Fruit fly (Drosophila melanogaster) ovary, adult (tissue): Measurements from ENCODE around the gene RpL14.

Source experiments
- CG17801 ChIP-seq: fragments of 200-800 bp; optimal IDR thresholded peaks from 2 replicates; lab custom pipeline; 2019; ENCODE audit warnings: missing biosample characterization, mild to moderate bottlenecking, missing genetic modification characterization, moderate library complexity; ENCODE audit not compliant: partially characterized antibody

The RpL14 gene

DNA sequence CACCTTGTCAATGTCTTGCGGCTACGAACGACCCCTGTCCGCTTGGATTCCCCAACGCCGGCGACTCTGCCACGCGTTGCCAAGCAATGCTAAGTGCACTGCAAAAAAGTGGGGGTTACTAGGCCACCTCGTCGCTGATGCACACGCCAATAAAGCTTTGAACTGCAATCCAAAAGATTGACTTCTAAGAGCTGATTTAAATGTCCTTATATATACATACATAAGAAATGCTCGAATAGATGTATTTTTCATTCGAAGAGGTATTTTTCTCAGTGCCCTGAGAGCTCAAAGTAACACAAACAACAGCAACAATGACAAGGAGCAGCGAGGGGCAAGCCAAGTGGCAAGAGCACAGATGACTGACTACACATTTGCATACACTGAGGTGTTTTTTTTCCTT, 6.6 kb downstream of the RpL14 start:
- TF ChIP-seq CG17801: no peak

DNA sequence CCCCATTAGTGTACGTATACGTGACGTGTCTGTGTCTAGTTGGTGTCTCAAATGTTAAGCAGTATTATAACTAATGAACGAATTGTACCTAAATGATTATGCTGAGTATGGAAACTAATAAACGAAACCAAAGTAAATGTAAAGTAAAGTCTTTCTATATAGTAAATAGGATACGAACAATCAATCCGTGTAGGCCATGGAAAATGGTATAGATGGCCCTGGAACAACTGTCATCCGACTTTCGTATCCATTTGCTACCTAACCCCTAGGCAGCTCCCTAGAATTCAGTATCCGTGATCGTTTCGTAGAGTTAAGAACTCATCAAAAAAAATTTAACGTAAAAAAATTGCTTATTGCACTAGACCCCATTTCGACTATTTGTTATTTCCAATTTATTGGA, 16.1 kb downstream of the RpL14 start, which contains the start of gene S-Lap1:
S-Lap1 (plus strand) TSS at position 301 of the 400 bp plus-strand sequence.
- TF ChIP-seq CG17801: no peak

DNA sequence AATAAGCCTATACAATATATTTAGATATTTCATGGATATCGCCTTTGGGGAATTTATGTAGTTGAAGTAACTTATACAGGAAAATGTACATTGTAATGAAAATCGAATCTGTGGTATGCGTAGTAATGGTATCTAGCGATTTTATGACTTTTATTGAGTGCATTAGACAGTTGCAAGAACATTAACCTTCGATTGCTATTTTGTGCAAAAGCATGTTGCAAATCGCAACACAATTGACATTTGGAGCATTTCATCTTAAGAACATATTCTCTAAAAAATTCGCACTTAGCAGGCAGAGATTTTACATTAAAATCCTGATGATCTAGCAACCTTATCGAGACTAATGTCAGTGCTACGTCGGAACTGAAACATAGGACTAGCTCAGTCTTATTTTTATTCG, 18.8 kb downstream of the RpL14 start, which contains the start of gene S-Lap2:
S-Lap2 (plus strand) TSS at position 301 of the 400 bp plus-strand sequence.
- no peak for TF ChIP-seq CG17801

- no peak for TF ChIP-seq CG17801
Measured at dm6 chr3L:8621465-8621864, 20.7 kb downstream of the RpL14 start.

dm6 chr3L:8623702-8624421, 23.1 kb downstream of the RpL14 start, which contains the start of the genes GAPsec and Zasp66:
Gene GAPsec, minus strand, starts transcription at chr3L:8623901.
Gene Zasp66, plus strand, starts transcription at chr3L:8624371.
- TF ChIP-seq CG17801: no peak

DNA sequence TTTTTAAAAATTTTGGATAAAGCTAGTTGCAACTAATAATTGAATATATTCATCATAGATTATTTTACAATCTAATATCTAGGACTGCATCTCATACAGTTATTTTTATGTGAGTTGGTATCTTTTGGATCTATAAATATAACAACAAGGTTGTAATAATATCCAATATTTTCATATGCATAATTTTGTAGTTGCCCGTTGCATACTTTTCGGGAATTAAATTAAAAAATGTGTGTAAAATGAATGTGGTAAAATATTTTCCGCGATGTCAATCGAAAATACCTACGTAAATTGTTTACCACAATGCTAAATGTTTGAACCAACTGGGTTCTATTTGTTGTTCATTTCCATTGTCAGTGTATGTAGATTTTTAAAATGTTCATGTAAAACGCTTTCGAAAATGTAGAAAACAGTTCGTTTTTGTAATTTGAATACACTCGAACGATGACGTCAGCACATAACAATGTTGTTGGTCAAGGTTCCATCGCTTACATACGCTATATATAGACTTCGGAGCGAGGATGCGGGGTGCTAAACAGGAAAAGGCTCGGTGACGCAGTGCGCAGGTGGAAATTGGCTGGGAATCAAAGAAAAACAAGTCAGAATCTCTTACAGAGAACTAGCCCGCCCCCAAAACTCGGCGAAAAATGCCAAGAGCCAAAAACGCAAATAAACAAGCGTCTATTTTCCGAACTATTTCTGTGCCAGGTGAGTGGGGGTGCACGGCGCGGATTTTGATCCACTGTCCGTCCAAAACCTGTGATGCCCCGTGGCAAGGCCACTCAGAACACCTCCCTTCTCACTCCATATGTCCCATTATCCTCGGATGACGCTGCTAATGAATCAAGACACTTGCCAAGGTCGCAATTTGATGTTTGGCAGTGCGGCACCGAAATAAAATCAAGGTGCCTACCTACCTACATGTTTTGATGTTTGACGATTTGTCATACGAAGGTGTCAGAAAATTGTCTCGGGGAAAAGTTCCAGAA, 27.3 kb downstream of the RpL14 start:
- no peak for TF ChIP-seq CG17801

DNA sequence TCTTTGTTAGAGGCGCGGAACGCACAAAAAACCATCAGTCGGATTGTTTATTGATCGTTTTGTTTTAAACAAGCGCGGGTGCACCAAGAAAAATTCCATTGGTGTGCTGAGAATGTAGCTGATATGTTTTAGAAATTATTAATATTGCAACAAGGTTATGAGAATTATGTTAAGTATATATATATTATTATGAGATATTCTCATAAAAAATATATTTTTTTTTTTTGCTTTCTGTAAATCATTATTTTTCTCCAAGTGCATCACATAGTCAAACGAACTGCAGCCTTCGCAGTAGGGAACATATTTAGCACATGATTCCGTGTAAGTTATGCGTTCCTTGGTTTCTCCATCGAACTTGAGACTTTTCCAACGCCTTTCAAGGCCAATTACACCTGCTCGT, 28.2 kb downstream of the RpL14 start:
- TF ChIP-seq CG17801: no peak

DNA sequence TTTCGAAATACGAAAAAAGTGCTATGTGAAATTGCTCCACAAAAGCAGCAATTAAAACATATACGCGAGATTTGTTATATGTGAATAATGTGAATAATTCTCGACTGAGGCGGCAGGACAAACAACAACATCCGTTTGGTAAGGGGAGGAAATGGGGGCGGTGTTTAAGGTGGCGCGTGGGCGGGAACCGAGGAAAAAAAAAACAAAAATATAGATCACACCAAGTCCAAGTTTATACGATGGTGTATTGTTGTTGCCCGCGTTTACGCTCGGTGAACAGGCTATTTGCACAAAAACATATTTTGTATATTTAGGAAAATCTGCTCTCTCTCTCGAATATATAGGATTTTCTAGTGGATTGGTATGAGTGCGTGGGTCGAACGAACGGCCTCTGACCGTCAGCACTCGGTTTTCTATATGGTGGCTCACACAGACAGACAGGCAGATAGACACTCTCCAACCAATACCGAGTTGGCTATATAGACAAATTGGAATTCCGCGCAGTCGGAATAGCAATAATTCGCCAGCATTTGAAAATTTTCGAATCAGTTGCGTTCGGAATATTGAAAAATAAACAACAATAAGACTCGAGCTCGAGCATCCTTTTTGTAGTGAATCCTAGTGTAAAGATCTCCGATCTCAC, 29.0 kb downstream of the RpL14 start:
- no peak for TF ChIP-seq CG17801

DNA sequence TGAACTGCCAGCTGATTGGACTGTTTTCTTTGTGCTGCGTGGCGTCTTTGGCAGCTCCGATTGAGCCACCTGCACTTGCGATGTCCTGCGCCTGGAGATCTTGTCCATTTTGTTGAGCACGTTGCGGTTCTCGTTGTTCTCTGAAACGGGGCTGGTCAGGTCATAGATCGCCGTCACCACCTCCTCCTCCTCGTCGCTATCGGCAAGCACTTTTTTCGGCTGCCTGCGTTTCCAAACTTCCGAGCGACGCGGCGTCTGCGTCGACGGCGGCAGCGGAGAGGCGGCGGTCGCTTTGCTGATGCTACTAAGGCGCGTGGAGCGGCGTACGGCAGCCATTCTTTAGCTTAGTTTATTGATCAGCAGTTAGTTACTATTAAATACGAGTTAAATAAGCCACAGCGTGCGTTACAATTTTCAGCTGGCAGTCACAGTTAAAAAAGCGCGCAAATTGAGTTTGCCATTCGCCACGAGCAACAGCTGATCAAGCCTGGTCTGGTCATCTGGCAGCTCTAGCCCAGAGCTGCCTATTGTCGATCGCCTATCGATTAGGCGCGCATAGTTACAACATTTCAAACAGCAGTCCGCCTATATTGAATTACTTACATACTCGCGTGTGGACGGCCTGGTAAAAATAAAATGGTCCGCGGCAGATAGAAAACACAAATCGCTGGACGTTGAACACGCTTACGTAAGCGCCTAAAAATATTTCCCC, 33.0 kb downstream of the RpL14 start, which contains the start of gene Cdc6:
Cdc6 (minus strand) TSS at position 456 of the 712 bp plus-strand sequence.
- no peak for TF ChIP-seq CG17801

DNA sequence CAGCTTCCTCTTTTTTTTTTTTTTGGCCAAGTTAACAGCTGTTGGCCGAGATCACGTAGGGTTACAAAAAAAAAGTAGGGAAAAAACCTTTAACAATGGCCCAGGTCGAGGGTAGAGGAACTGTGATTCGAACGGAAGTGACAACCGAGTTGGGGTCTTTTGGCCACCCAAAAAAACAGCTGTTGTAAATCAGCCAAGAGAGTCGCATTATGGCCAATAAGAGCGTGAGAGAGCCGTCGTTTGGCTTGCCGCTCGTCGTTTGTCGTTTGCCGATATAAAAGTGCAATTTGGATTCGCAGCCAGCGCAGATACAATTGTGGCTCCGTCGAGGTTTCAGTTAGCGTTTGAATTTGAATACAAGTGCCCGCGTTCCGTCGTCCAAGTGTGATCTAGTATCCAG, 39.3 kb downstream of the RpL14 start, which contains the start of gene Cpr66D:
Cpr66D (plus strand) TSS at position 301 of the 400 bp plus-strand sequence.
- TF ChIP-seq CG17801: no peak

DNA sequence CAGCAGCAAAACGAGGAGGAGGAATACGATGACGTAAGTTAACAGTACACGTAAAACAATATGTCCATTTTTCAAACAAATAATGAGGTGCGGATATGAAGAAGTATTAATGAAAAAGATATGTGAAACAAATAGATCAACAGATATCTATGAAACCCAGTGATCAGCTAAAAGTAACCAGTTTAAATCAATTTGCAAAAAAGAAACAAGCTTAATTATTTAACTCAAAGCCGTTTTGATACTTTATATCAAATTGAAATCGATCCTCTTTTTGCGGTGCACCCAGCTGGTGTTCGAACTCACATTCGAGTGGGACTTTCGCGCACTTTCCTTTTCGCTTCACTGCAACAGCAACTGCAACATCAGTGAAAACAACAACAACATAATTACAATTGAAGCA, 40.2 kb downstream of the RpL14 start:
- TF ChIP-seq CG17801: no peak

DNA sequence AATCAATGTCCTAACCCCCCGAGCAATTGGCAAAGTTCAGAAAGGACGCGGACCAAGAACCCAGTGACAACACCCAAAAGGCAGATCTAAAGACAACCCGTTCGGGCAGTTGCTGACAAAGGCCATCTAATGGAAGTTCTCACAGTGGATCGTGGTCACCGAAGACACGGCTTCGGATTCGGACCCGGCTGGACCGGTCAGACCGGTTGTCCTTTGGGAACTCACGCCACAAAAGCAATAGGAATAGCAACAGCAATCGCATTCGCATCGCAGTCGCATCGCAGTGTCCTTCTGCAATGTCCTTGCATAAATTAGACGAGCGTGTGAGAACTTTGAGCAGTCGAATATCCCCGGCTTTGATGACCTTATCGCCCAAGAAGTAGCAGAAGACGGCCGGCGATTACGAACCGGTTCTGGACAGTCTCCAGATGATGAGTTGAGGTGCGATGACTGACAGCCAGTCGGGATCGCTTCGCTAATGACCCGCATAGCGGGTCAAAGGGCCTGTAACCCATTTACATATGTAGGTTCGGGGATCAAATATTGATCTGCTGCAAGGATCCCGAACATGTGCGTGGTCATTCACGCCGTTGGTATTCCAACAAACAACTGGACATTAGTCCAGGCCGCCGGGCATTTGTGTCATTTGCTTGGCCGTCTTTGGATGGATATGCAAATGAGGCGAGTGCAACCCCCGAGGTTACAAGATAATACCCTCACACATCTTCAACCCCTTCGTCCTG, 43.2 kb downstream of the RpL14 start:
- no peak for TF ChIP-seq CG17801

DNA sequence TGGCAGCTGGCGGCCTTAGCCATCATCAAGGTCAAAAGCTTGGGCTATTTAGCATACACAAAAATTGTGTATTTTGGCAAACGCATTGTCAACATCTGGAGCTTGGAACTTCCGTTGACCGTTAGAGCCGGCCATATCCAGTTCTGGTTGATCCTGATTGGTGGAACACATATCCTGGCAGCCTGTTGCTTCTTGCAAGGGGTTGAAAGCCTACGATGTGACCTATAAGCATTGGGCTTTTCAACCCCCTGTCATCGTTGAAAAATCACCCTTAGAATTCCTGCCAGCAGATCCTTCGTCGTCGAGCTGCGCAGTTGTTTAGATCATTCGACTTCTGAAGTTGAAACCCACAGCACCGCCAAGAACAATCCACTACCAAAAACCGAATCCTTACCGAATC, 46.0 kb downstream of the RpL14 start, which contains the start of the genes CG13305 and Pex7:
CG13305 (minus strand) TSS at position 2 of the 400 bp plus-strand sequence.
Pex7 (plus strand) TSS at position 325 of the 400 bp plus-strand sequence.
- TF ChIP-seq CG17801: no peak

DNA sequence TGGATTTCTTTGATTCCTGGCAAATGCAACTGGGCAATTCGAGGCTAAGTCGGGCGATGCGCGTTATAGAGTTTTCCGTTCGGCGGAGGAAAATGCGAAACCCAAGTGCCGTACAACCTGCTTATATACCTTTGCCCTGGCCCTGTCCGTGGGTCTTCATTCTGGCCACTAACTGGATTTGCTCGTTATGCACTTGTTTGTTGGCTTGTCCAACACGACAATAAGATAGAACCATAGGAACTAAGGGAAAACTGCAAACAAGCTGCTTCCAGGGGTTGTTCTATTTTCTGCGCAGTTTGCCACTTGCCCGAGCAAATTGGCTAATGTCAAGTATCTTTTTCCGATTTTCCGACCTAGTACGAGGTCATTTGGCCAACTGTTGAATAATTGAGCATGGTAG, 48.0 kb downstream of the RpL14 start, which contains the start of gene Arr2:
Arr2 (minus strand) TSS at position 101 of the 400 bp plus-strand sequence.
- TF ChIP-seq CG17801: no peak
